Worm (Caenorhabditis elegans) whole organism, early embryonic: Measurements from ENCODE around the gene gadr-3.

Experiments
- B0310.2 ChIP-seq: sonication (generic microtip); optimal IDR thresholded peaks from 2 replicates; lab custom pipeline; 2016; ENCODE audit warnings: mild to moderate bottlenecking, missing genetic modification characterization, missing compliant biosample characterization
- F13C5.2 ChIP-seq: sonication (generic microtip); optimal IDR thresholded peaks from 2 replicates; lab custom pipeline; 2017; ENCODE audit warnings: mild to moderate bottlenecking, missing genetic modification characterization, inconsistent platforms, missing compliant biosample characterization
- ama-1 ChIP-seq: fragments of 150-350 bp; optimal IDR thresholded peaks from 2 replicates; lab custom pipeline; 2014
- flt-1 ChIP-seq: fragments of 200-800 bp; sonication (Bioruptor generic); IDR thresholded peaks from 2 replicates; pipeline ENCODE4 v1.3.6; 2022; ENCODE audit warnings: missing genetic modification characterization, missing compliant biosample characterization
- sea-1 ChIP-seq: fragments of 200-800 bp; sonication (Bioruptor generic); conservative IDR thresholded peaks from 2 replicates; pipeline ENCODE4 v1.3.6; 2022; ENCODE audit warnings: missing genetic modification characterization, missing compliant biosample characterization
- tbx-11 ChIP-seq: fragments of 200-800 bp; sonication (Bioruptor generic); IDR thresholded peaks from 2 replicates; pipeline ENCODE4 v1.3.6; 2022; ENCODE audit warnings: missing genetic modification characterization, missing compliant biosample characterization
- tra-4 ChIP-seq: sonication (generic microtip); optimal IDR thresholded peaks from 2 replicates; lab custom pipeline; 2017; ENCODE audit warnings: missing genetic modification characterization, missing compliant biosample characterization

DNA sequence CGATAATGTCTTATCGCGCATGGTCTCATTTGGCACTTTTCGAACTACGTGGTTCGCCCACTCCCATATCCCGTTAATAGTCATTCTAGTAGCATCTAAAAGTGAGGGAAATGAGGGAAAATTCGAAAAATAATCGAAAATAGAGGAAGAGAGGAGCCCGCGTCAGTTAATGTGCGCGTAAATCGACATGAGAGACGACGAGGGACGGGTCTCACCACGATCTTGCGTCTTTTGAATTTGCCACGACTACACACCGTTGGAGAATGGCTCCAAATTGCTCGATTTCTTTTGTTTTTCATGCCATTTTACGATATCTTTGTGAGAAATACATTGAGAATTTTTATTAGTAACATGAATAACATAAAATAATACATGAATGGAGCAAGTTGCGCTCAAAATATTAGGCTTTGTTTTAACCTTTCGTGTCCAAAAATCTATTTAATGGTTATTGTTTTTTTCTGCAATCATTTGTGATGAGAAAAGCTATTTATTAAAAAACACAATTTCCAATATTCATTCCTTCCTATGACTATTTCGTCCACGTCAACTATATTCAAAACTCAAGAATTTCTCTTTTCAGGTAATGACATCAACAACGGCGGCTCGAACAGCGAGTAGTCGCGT lies 37.6 kb downstream of the gadr-3 start, which contains the start of the genes gen-1 and stt-3:
- TF ChIP-seq F13C5.2 (no peak), tbx-11 (no peak), B0310.2 (no peak), ama-1 (lab: Kevin White, UChicago) (no peak), sea-1 (GFP tag; lab: Robert Waterston, UW) (no peak), tra-4 (tag; lab: Kevin White, UChicago) (no peak), flt-1 (GFP tag; lab: Robert Waterston, UW) (no peak; the same call in 1 of the 2 replicates)
